Worm (Caenorhabditis elegans): ENCODE data around the gene R13H4.5.

- TF ChIP-seq ztf-29 (GFP tag; IDR thresholded peaks at IDR 0.05) (no peak), flt-1 (GFP tag; IDR thresholded peaks at IDR 0.05) (no peak), tab-1 (GFP tag; IDR thresholded peaks at IDR 0.05) (no peak), T22C8.4 (GFP tag; IDR thresholded peaks at IDR 0.05) (no peak)
These were observed 19.3 kb downstream of the R13H4.5 start, which contains the start of gene sulp-5 for ce11 chrV:11879732-11880131.
